Fruit fly (Drosophila melanogaster) whole organism, prepupa: ENCODE data around the gene ppk20.
A peak's percentile ranks its signal among the peaks of the same experiment; 100 is the strongest.

ENCODE experiments used
- Blimp-1 ChIP-seq: fragments of 200-800 bp; sonication (Bioruptor generic); optimal IDR thresholded peaks from 3 replicates; lab custom pipeline; 2017; ENCODE audit warnings: missing biosample characterization, missing genetic modification characterization, mild to moderate bottlenecking, moderate library complexity, missing genetic modification reagents
- CG10631 ChIP-seq: fragments of 200-800 bp; sonication (Bioruptor generic); optimal IDR thresholded peaks from 2 replicates; lab custom pipeline; 2016; ENCODE audit warnings: missing biosample characterization, missing genetic modification characterization
- CG10669 ChIP-seq: fragments of 200-800 bp; sonication (Bioruptor generic); optimal IDR thresholded peaks from 3 replicates; lab custom pipeline; 2018; ENCODE audit warnings: missing biosample characterization, mild to moderate bottlenecking, missing genetic modification characterization, moderate library complexity
- CG11294 ChIP-seq: fragments of 200-800 bp; sonication (Bioruptor generic); IDR thresholded peaks from 2 replicates; pipeline ENCODE4 v1.3.6; 2022; ENCODE audit warnings: missing biosample characterization, missing genetic modification characterization
- CG31627 ChIP-seq: fragments of 200-800 bp; sonication (Bioruptor generic); optimal IDR thresholded peaks from 3 replicates; lab custom pipeline; 2016; ENCODE audit warnings: missing biosample characterization, missing genetic modification characterization
- CG6163 ChIP-seq: fragments of 200-800 bp; sonication (Bioruptor generic); IDR thresholded peaks from 3 replicates; pipeline ENCODE4 v1.3.6; 2022; ENCODE audit warnings: missing biosample characterization, missing genetic modification characterization
- CG6792 ChIP-seq: fragments of 200-800 bp; sonication (Bioruptor generic); optimal IDR thresholded peaks from 3 replicates; lab custom pipeline; 2016; ENCODE audit warnings: missing biosample characterization, missing genetic modification characterization
- CG6808 ChIP-seq: fragments of 200-800 bp; sonication (Bioruptor generic); optimal IDR thresholded peaks from 3 replicates; lab custom pipeline; 2017; ENCODE audit warnings: missing biosample characterization, missing genetic modification characterization, mild to moderate bottlenecking, moderate library complexity, missing genetic modification reagents
- CG6854 ChIP-seq: fragments of 200-800 bp; sonication (Bioruptor generic); optimal IDR thresholded peaks from 2 replicates; lab custom pipeline; 2017; ENCODE audit warnings: missing biosample characterization, mild to moderate bottlenecking, missing genetic modification characterization
- CG7368 ChIP-seq: fragments of 200-800 bp; sonication (Bioruptor generic); optimal IDR thresholded peaks from 3 replicates; lab custom pipeline; 2016; ENCODE audit warnings: missing biosample characterization, missing genetic modification characterization
- CG8119 ChIP-seq: fragments of 200-800 bp; sonication (Bioruptor generic); IDR thresholded peaks from 3 replicates; pipeline ENCODE4 v1.3.6; 2022; ENCODE audit warnings: missing biosample characterization, missing genetic modification characterization
- CG8632 ChIP-seq: fragments of 200-800 bp; sonication (Bioruptor generic); optimal IDR thresholded peaks from 3 replicates; lab custom pipeline; 2016; ENCODE audit warnings: missing biosample characterization, missing genetic modification characterization
- Eip75B ChIP-seq: fragments of 200-800 bp; sonication (Bioruptor generic); optimal IDR thresholded peaks from 3 replicates; lab custom pipeline; 2016; ENCODE audit warnings: missing biosample characterization, missing genetic modification characterization
- Eip78C ChIP-seq: fragments of 200-800 bp; sonication (Bioruptor generic); peaks from one replicate; lab custom pipeline; 2016; ENCODE audit warnings: missing biosample characterization, missing genetic modification characterization
- Ets21C ChIP-seq: fragments of 200-800 bp; sonication (Bioruptor generic); optimal IDR thresholded peaks from 3 replicates; lab custom pipeline; 2016; ENCODE audit warnings: missing biosample characterization, missing genetic modification characterization
- Ets96B ChIP-seq: fragments of 200-800 bp; optimal IDR thresholded peaks from 2 replicates; lab custom pipeline; 2019; ENCODE audit warnings: missing biosample characterization, mild to moderate bottlenecking, missing genetic modification characterization, moderate library complexity
- Hr39 ChIP-seq: fragments of 200-800 bp; sonication (Bioruptor generic); optimal IDR thresholded peaks from 2 replicates; lab custom pipeline; 2016; ENCODE audit warnings: missing biosample characterization, missing genetic modification characterization
- Sox102F ChIP-seq: fragments of 200-800 bp; sonication (Bioruptor generic); optimal IDR thresholded peaks from 2 replicates; lab custom pipeline; 2016; ENCODE audit warnings: missing biosample characterization, mild to moderate bottlenecking, missing genetic modification characterization
- Sox15 ChIP-seq: fragments of 200-800 bp; sonication (Bioruptor generic); optimal IDR thresholded peaks from 3 replicates; lab custom pipeline; 2016; ENCODE audit warnings: missing biosample characterization, missing genetic modification characterization
- acj6 ChIP-seq: fragments of 200-800 bp; sonication (Bioruptor generic); optimal IDR thresholded peaks from 3 replicates; lab custom pipeline; 2016; ENCODE audit warnings: missing biosample characterization, missing genetic modification characterization
- dsx ChIP-seq: fragments of 200-800 bp; optimal IDR thresholded peaks from 3 replicates; lab custom pipeline; 2019; ENCODE audit warnings: missing biosample characterization, mild to moderate bottlenecking, missing genetic modification characterization, moderate library complexity; ENCODE audit not compliant: poor library complexity, severe bottlenecking
- eg ChIP-seq: fragments of 200-800 bp; sonication (Bioruptor generic); IDR thresholded peaks from 3 replicates; pipeline ENCODE4 v1.3.6; 2022; ENCODE audit warnings: missing biosample characterization, missing genetic modification characterization
- esn ChIP-seq: fragments of 200-800 bp; sonication (Bioruptor generic); optimal IDR thresholded peaks from 2 replicates; lab custom pipeline; 2016; ENCODE audit warnings: missing biosample characterization, mild to moderate bottlenecking, missing genetic modification characterization, moderate library complexity
- fkh ChIP-seq: fragments of 200-800 bp; sonication (Bioruptor generic); optimal IDR thresholded peaks from 3 replicates; lab custom pipeline; 2017; ENCODE audit warnings: missing biosample characterization, mild to moderate bottlenecking, missing genetic modification characterization, moderate library complexity
- net ChIP-seq: fragments of 200-800 bp; sonication (Bioruptor generic); optimal IDR thresholded peaks from 3 replicates; lab custom pipeline; 2016; ENCODE audit warnings: missing biosample characterization, missing genetic modification characterization
- spab ChIP-seq: fragments of 200-800 bp; sonication (Bioruptor generic); optimal IDR thresholded peaks from 2 replicates; lab custom pipeline; 2017; ENCODE audit warnings: missing biosample characterization, mild to moderate bottlenecking, missing genetic modification characterization, missing genetic modification reagents
- svp ChIP-seq: fragments of 200-800 bp; sonication (Bioruptor generic); peaks from one replicate; lab custom pipeline; 2016; ENCODE audit warnings: missing biosample characterization, missing genetic modification characterization
- topi ChIP-seq: fragments of 200-800 bp; sonication (Bioruptor generic); optimal IDR thresholded peaks from 3 replicates; lab custom pipeline; 2016; ENCODE audit warnings: missing biosample characterization, missing genetic modification characterization

ppk20 gene

dm6 chr3R:29675333-29675732 is 6.7 kb upstream of the ppk20 start, which contains the start of the genes Bub3 and Cap-D2 (continued):
- TF ChIP-seq Blimp-1, result no peak
- TF ChIP-seq CG8119 (GFP tag; lab: Robert Waterston, UW), result peak; percentile 47; the same call in 2 of the 3 replicates
- peak; percentile 76 for TF ChIP-seq esn (GFP tag; lab: Kevin White, UChicago)
- no peak for TF ChIP-seq Eip75B (GFP tag; lab: Kevin White, UChicago)
- TF ChIP-seq fkh (GFP tag; lab: Kevin White, UChicago), result no peak
- peak; percentile 75; the same call in 2 of the 3 replicates for TF ChIP-seq eg (GFP tag; lab: Robert Waterston, UW)
- TF ChIP-seq topi, result peak; percentile 69
- TF ChIP-seq, all 60 proteins: peak for 40

- no peak for TF ChIP-seq Ets21C (GFP tag; lab: Kevin White, UChicago)
- TF ChIP-seq eg (GFP tag; lab: Robert Waterston, UW), result no peak
- TF ChIP-seq CG11294 (GFP tag; lab: Robert Waterston, UW), result no peak
- TF ChIP-seq net, result no peak
- no peak for TF ChIP-seq spab (GFP tag; lab: Kevin White, UChicago)
These were observed 3.5 kb upstream of the ppk20 start, which contains the start of gene ppk19 for dm6 chr3R:29672156-29672555. Gene ppk19, plus strand, starts transcription at chr3R:29672456.

- TF ChIP-seq Sox15 (no peak), Eip78C (GFP tag; lab: Kevin White, UChicago) (peak; percentile 42), svp (peak; percentile 74), Sox102F (GFP tag; lab: Kevin White, UChicago) (no peak), CG10631 (no peak)
- TF ChIP-seq, all 60 proteins: peak for 2
These were observed 2.5 kb upstream of the ppk20 start, which contains the start of gene Obp99a for dm6 chr3R:29671060-29671707. Gene Obp99a, plus strand, starts transcription at chr3R:29671657.

dm6 chr3R:29664183-29664829 is 4.4 kb downstream of the ppk20 start, which contains the start of gene ppk21:
Gene ppk21, plus strand, starts transcription at chr3R:29664779.
- TF ChIP-seq svp (peak; percentile 29), Ets96B (tag; lab: Kevin White, UChicago) (no peak), fkh (GFP tag; lab: Kevin White, UChicago) (no peak), CG10669 (GFP tag; lab: Kevin White, UChicago) (no peak), CG7368 (GFP tag; lab: Kevin White, UChicago) (no peak), acj6 (GFP tag; lab: Kevin White, UChicago) (no peak), CG8632 (no peak), Hr39 (GFP tag; lab: Kevin White, UChicago) (no peak)

- no peak for TF ChIP-seq CG11294 (GFP tag; lab: Robert Waterston, UW)
- no peak for TF ChIP-seq CG6854
- TF ChIP-seq CG8632, result no peak
- TF ChIP-seq CG6792 (GFP tag; lab: Kevin White, UChicago), result no peak
- TF ChIP-seq Ets21C (GFP tag; lab: Kevin White, UChicago), result no peak
- no peak for TF ChIP-seq fkh (GFP tag; lab: Kevin White, UChicago)
These were observed 8.7 kb downstream of the ppk20 start, which contains the start of gene Dop1R2 for dm6 chr3R:29659950-29660349. Gene Dop1R2, minus strand, starts transcription at chr3R:29659984.

dm6 chr3R:29651488-29651887 is 17.2 kb downstream of the ppk20 start:
- TF ChIP-seq dsx (no peak), net (no peak), CG7368 (GFP tag; lab: Kevin White, UChicago) (no peak), CG6163 (GFP tag; lab: Robert Waterston, UW) (no peak), CG31627 (GFP tag; lab: Kevin White, UChicago) (peak; percentile 12), CG6808 (GFP tag; lab: Kevin White, UChicago) (no peak)
